Worm (Caenorhabditis elegans): Measurements from ENCODE around the gene Y39A3B.8.

ce11 chrIII:1989940-1990339 is 2.1 kb downstream of the Y39A3B.8 start:
- TF ChIP-seq nhr-28 (tag; optimal IDR thresholded peaks at IDR 0.05): no peak
- TF ChIP-seq unc-62 (GFP tag; optimal IDR thresholded peaks at IDR 0.05): no peak
